Fruit fly (Drosophila melanogaster) whole organism, embryonic: ENCODE measurements around the gene nonA.

Source experiments
- Adf1 ChIP-seq: fragments of 200-800 bp; sonication (Bioruptor generic); IDR thresholded peaks from 2 replicates; pipeline ENCODE4 v1.3.6; 2022; ENCODE audit warnings: missing biosample characterization, missing genetic modification characterization
- CG11398 ChIP-seq: fragments of 200-800 bp; sonication (Bioruptor generic); optimal IDR thresholded peaks from 2 replicates; lab custom pipeline; 2016; ENCODE audit warnings: missing biosample characterization, missing genetic modification characterization
- CG11696 ChIP-seq: fragments of 200-800 bp; sonication (Bioruptor generic); IDR thresholded peaks from 2 replicates; pipeline ENCODE4 v1.3.6; 2022; ENCODE audit warnings: missing biosample characterization, missing genetic modification characterization
- CG12104 ChIP-seq: fragments of 200-800 bp; sonication (Bioruptor generic); optimal IDR thresholded peaks from 3 replicates; lab custom pipeline; 2016; ENCODE audit warnings: missing biosample characterization, missing genetic modification characterization
- CG12219 ChIP-seq: fragments of 200-800 bp; sonication (Bioruptor generic); optimal IDR thresholded peaks from 3 replicates; lab custom pipeline; 2018; ENCODE audit warnings: missing biosample characterization, mild to moderate bottlenecking, missing genetic modification characterization
- CG14050 ChIP-seq: fragments of 200-800 bp; sonication (Bioruptor generic); IDR thresholded peaks from 3 replicates; pipeline ENCODE4 v1.3.6; 2022; ENCODE audit warnings: missing biosample characterization, missing genetic modification characterization
- CG15269 ChIP-seq: fragments of 200-800 bp; sonication (Bioruptor generic); optimal IDR thresholded peaks from 2 replicates; lab custom pipeline; 2018; ENCODE audit warnings: missing biosample characterization, mild to moderate bottlenecking, missing genetic modification characterization, moderate library complexity
- CG17912 ChIP-seq: fragments of 200-800 bp; sonication (Bioruptor generic); optimal IDR thresholded peaks from 2 replicates; lab custom pipeline; 2018; ENCODE audit warnings: missing biosample characterization, mild to moderate bottlenecking, missing genetic modification characterization
- CG2202 ChIP-seq: fragments of 200-800 bp; sonication (Bioruptor generic); optimal IDR thresholded peaks from 2 replicates; lab custom pipeline; 2018; ENCODE audit warnings: missing biosample characterization, mild to moderate bottlenecking, missing genetic modification characterization
- CG2875 ChIP-seq: fragments of 200-800 bp; sonication (Bioruptor generic); optimal IDR thresholded peaks from 2 replicates; lab custom pipeline; 2017; ENCODE audit warnings: missing biosample characterization, mild to moderate bottlenecking, missing genetic modification characterization, missing genetic modification reagents
- CG3163 ChIP-seq: fragments of 200-800 bp; sonication (Bioruptor generic); optimal IDR thresholded peaks from 3 replicates; lab custom pipeline; 2016; ENCODE audit warnings: missing biosample characterization, missing genetic modification characterization
- CG32532 ChIP-seq: fragments of 200-800 bp; sonication (Bioruptor generic); IDR thresholded peaks from 2 replicates; pipeline ENCODE4 v1.3.6; 2022; ENCODE audit warnings: missing biosample characterization, missing genetic modification characterization
- CG34422 ChIP-seq: fragments of 200-800 bp; sonication (Bioruptor generic); IDR thresholded peaks from 3 replicates; pipeline ENCODE4 v1.3.6; 2022; ENCODE audit warnings: missing biosample characterization, missing genetic modification characterization
- CG3847 ChIP-seq: fragments of 200-800 bp; sonication (Bioruptor generic); IDR thresholded peaks from 2 replicates; pipeline ENCODE4 v1.3.6; 2022; ENCODE audit warnings: missing biosample characterization, missing genetic modification characterization
- CG3995 ChIP-seq: fragments of 200-800 bp; sonication (Bioruptor generic); optimal IDR thresholded peaks from 3 replicates; lab custom pipeline; 2016; ENCODE audit warnings: missing biosample characterization, missing genetic modification characterization
- CG4404 ChIP-seq: fragments of 200-800 bp; sonication (Bioruptor generic); IDR thresholded peaks from 2 replicates; pipeline ENCODE4 v1.3.6; 2022; ENCODE audit warnings: missing biosample characterization, missing genetic modification characterization
- CG7987 ChIP-seq: fragments of 200-800 bp; sonication (Bioruptor generic); optimal IDR thresholded peaks from 2 replicates; lab custom pipeline; 2018; ENCODE audit warnings: missing biosample characterization, mild to moderate bottlenecking, missing genetic modification characterization, moderate library complexity
- CG8765 ChIP-seq: fragments of 200-800 bp; sonication (Bioruptor generic); IDR thresholded peaks from 2 replicates; pipeline ENCODE4 v1.3.6; 2022; ENCODE audit warnings: missing biosample characterization, missing genetic modification characterization
- CG9437 ChIP-seq: fragments of 200-800 bp; sonication (Bioruptor generic); optimal IDR thresholded peaks from 2 replicates; lab custom pipeline; 2018; ENCODE audit warnings: missing biosample characterization, mild to moderate bottlenecking, missing genetic modification characterization
- CG9727 ChIP-seq: fragments of 200-800 bp; sonication (Bioruptor generic); optimal IDR thresholded peaks from 3 replicates; lab custom pipeline; 2017; ENCODE audit warnings: missing biosample characterization, mild to moderate bottlenecking, missing genetic modification characterization
- CkIIα-i1 ChIP-seq: fragments of 200-800 bp; sonication (Bioruptor generic); IDR thresholded peaks from 2 replicates; pipeline ENCODE4 v1.3.6; 2022; ENCODE audit warnings: missing biosample characterization, missing genetic modification characterization
- ERR ChIP-seq: fragments of 200-800 bp; sonication (Bioruptor generic); optimal IDR thresholded peaks from 2 replicates; lab custom pipeline; 2016; ENCODE audit warnings: missing biosample characterization, missing genetic modification characterization
- Ets97D ChIP-seq: fragments of 200-800 bp; sonication (Bioruptor generic); optimal IDR thresholded peaks from 3 replicates; lab custom pipeline; 2016; ENCODE audit warnings: missing biosample characterization, missing genetic modification characterization
- HLH4C ChIP-seq: fragments of 200-800 bp; sonication (Bioruptor generic); IDR thresholded peaks from 3 replicates; pipeline ENCODE4 v1.3.6; 2022; ENCODE audit warnings: missing biosample characterization, missing genetic modification characterization; ENCODE audit not compliant: partially characterized antibody
- HmgZ ChIP-seq: fragments of 200-800 bp; sonication (Bioruptor generic); optimal IDR thresholded peaks from 2 replicates; lab custom pipeline; 2018; ENCODE audit warnings: missing biosample characterization, mild to moderate bottlenecking, missing genetic modification characterization
- Jarid2 ChIP-seq: fragments of 200-800 bp; sonication (Bioruptor generic); optimal IDR thresholded peaks from 3 replicates; lab custom pipeline; 2017; ENCODE audit warnings: mild to moderate bottlenecking, missing biosample characterization, missing genetic modification reagents, missing genetic modification characterization
- MTF-1 ChIP-seq: fragments of 200-800 bp; sonication (Bioruptor generic); optimal IDR thresholded peaks from 2 replicates; lab custom pipeline; 2018; ENCODE audit warnings: missing biosample characterization, mild to moderate bottlenecking, missing genetic modification characterization, borderline replicate concordance
- NK7.1 ChIP-seq: fragments of 200-800 bp; sonication (Bioruptor generic); optimal IDR thresholded peaks from 3 replicates; lab custom pipeline; 2016; ENCODE audit warnings: missing biosample characterization, missing genetic modification characterization
- Nf-YA ChIP-seq: fragments of 200-800 bp; sonication (Bioruptor generic); IDR thresholded peaks from 2 replicates; pipeline ENCODE4 v1.3.6; 2022; ENCODE audit warnings: missing biosample characterization, missing genetic modification characterization
- Optix ChIP-seq: fragments of 200-800 bp; sonication (Bioruptor generic); IDR thresholded peaks from 3 replicates; pipeline ENCODE4 v1.3.6; 2022; ENCODE audit warnings: missing biosample characterization, missing genetic modification characterization
- Stat92E ChIP-seq, 3 experiments: fragments of >200 bp in 2 of 3; fragments of 200-800 bp in 1 of 3; sonication (Bioruptor generic) in 1 of 3; optimal IDR thresholded peaks; 2 replicates each; lab custom pipeline; 2017 to 2019; ENCODE audit warnings: missing biosample characterization in 3 of 3, missing genetic modification characterization in 3 of 3, mild to moderate bottlenecking in 1 of 3, moderate library complexity in 1 of 3
- TFAM ChIP-seq: fragments of 200-800 bp; sonication (Bioruptor generic); optimal IDR thresholded peaks from 2 replicates; lab custom pipeline; 2017; ENCODE audit warnings: missing biosample characterization, missing genetic modification characterization, inconsistent platforms
- Xbp1 ChIP-seq: fragments of 200-800 bp; sonication (Bioruptor generic); optimal IDR thresholded peaks from 3 replicates; lab custom pipeline; 2016; ENCODE audit warnings: missing biosample characterization, mild to moderate bottlenecking, missing genetic modification characterization
- YL-1 ChIP-seq: fragments of 200-800 bp; sonication (Bioruptor generic); optimal IDR thresholded peaks from 3 replicates; lab custom pipeline; 2017; ENCODE audit warnings: missing biosample characterization, mild to moderate bottlenecking, missing genetic modification characterization
- abd-A ChIP-seq: fragments of 200-800 bp; sonication (Bioruptor generic); optimal IDR thresholded peaks from 3 replicates; lab custom pipeline; 2019; ENCODE audit warnings: missing biosample characterization, mild to moderate bottlenecking, missing genetic modification characterization, moderate library complexity
- ap ChIP-seq: fragments of 200-800 bp; sonication (Bioruptor generic); IDR thresholded peaks from 2 replicates; pipeline ENCODE4 v1.3.6; 2022; ENCODE audit warnings: missing biosample characterization, missing genetic modification characterization
- cato ChIP-seq: fragments of 200-800 bp; sonication (Bioruptor generic); optimal IDR thresholded peaks from 2 replicates; lab custom pipeline; 2016; ENCODE audit warnings: missing biosample characterization, missing genetic modification characterization, borderline replicate concordance
- ci ChIP-seq: fragments of 200-800 bp; sonication (Bioruptor generic); IDR thresholded peaks from 3 replicates; pipeline ENCODE4 v1.3.6; 2022; ENCODE audit warnings: missing biosample characterization, missing genetic modification characterization
- corto ChIP-seq: fragments of 200-800 bp; sonication (Bioruptor generic); optimal IDR thresholded peaks from 2 replicates; lab custom pipeline; 2016; ENCODE audit warnings: missing biosample characterization, mild to moderate bottlenecking, missing genetic modification characterization, moderate library complexity
- ems ChIP-seq: fragments of 200-800 bp; sonication (Bioruptor generic); optimal IDR thresholded peaks from 3 replicates; lab custom pipeline; 2016; ENCODE audit warnings: missing biosample characterization, missing genetic modification characterization
- fu2 ChIP-seq: fragments of 200-800 bp; sonication (Bioruptor generic); optimal IDR thresholded peaks from 2 replicates; lab custom pipeline; 2016; ENCODE audit warnings: missing biosample characterization, missing genetic modification characterization
- jigr1 ChIP-seq: fragments of 200-800 bp; sonication (Bioruptor generic); IDR thresholded peaks from 3 replicates; pipeline ENCODE4 v1.3.6; 2022; ENCODE audit warnings: missing biosample characterization, missing genetic modification characterization
- jumu ChIP-seq: fragments of 200-800 bp; sonication (Bioruptor generic); optimal IDR thresholded peaks from 3 replicates; lab custom pipeline; 2016; ENCODE audit warnings: missing biosample characterization, missing genetic modification characterization
- sens ChIP-seq: fragments of 200-800 bp; sonication (Bioruptor generic); peaks from one replicate; lab custom pipeline; 2016; ENCODE audit warnings: missing biosample characterization, missing genetic modification characterization
- shn ChIP-seq: fragments of 200-800 bp; sonication (Bioruptor generic); optimal IDR thresholded peaks from 3 replicates; lab custom pipeline; 2016; ENCODE audit warnings: missing biosample characterization, missing genetic modification characterization
- sna ChIP-seq: fragments of 200-800 bp; sonication (Bioruptor generic); IDR thresholded peaks from 2 replicates; pipeline ENCODE4 v1.3.6; 2022; ENCODE audit warnings: missing biosample characterization, missing genetic modification characterization; ENCODE audit not compliant: partially characterized antibody
- trh ChIP-seq: fragments of 200-800 bp; sonication (Bioruptor generic); optimal IDR thresholded peaks from 2 replicates; lab custom pipeline; 2016; ENCODE audit warnings: missing biosample characterization, missing genetic modification characterization
- tup ChIP-seq: fragments of 200-800 bp; sonication (Bioruptor generic); optimal IDR thresholded peaks from 2 replicates; lab custom pipeline; 2016; ENCODE audit warnings: missing biosample characterization, mild to moderate bottlenecking, missing genetic modification characterization, moderate library complexity
- unpg ChIP-seq: fragments of 200-800 bp; sonication (Bioruptor generic); optimal IDR thresholded peaks from 3 replicates; lab custom pipeline; 2018; ENCODE audit warnings: missing biosample characterization, mild to moderate bottlenecking, missing genetic modification characterization, moderate library complexity
- z ChIP-seq: fragments of 200-800 bp; sonication (Bioruptor generic); IDR thresholded peaks from 3 replicates; pipeline ENCODE4 v1.3.6; 2022; ENCODE audit warnings: missing biosample characterization, missing genetic modification characterization

The nonA gene

DNA sequence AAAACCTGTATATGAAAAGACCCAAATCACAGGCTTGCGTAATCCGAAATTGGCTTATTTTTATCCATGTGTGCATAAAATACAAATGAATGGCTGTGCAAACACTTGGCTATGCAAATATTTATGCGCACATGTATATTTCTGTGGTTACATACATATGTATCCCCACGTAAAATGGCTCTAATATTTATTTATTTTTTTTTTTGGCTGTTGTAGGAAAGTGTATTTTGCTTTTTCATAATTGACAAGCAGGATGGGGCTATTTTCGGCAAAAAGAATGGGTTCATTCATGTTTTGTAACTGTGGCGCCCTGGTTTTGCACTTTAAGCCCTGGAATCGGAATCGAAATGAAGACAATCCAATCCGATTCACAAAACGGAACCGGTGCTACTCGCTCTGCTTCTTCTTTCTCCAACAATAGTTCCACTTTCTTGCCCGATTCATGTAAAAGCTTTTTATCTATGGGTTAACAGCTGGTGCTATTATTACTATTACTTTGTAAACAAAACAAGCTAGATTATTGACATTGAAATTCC, 26.2 kb upstream of the nonA start (continued):
- TF ChIP-seq Ets97D (GFP tag; lab: Kevin White, UChicago) (peak; percentile 39), sna (GFP tag; lab: Robert Waterston, UW) (no peak), Xbp1 (GFP tag; lab: Kevin White, UChicago) (peak; percentile 79), Nf-YA (GFP tag; lab: Robert Waterston, UW) (peak; percentile 54; the same call in 1 of the 2 replicates), shn (GFP tag; lab: Kevin White, UChicago) (peak; percentile 63), Adf1 (GFP tag; lab: Robert Waterston, UW) (peak; percentile 22; the same call in 1 of the 2 replicates), CG3995 (GFP tag; lab: Kevin White, UChicago) (peak; percentile 7), ci (GFP tag; lab: Robert Waterston, UW) (peak; percentile 90), tup (GFP tag; lab: Kevin White, UChicago) (peak; percentile 73), CG11696 (peak; percentile 64; the same call in 1 of the 2 replicates), HLH4C (GFP tag; lab: Robert Waterston, UW) (no peak), abd-A (tag; lab: Kevin White, UChicago) (no peak), jigr1 (no peak; the same call in 1 of the 3 replicates), Stat92E (GFP tag; optimal IDR thresholded peaks at IDR 0.05; lab: Kevin White, UChicago) (no peak), CG14050 (GFP tag; lab: Robert Waterston, UW) (peak; percentile 55; the same call in 2 of the 3 replicates), ap (GFP tag; lab: Robert Waterston, UW) (peak; percentile 63), CG3847 (GFP tag; lab: Robert Waterston, UW) (peak; percentile 65), cato (GFP tag; lab: Kevin White, UChicago) (no peak), CG3163 (GFP tag; lab: Kevin White, UChicago) (peak; percentile 48), CG11398 (GFP tag; lab: Kevin White, UChicago) (peak; percentile 53), fu2 (GFP tag; lab: Kevin White, UChicago) (peak; percentile 60), CG9437 (GFP tag; lab: Kevin White, UChicago) (peak; percentile 63), CG15269 (tag; lab: Kevin White, UChicago) (peak; percentile 73), CkIIα-i1 (GFP tag; lab: Robert Waterston, UW) (no peak), CG8765 (peak; percentile 47; the same call in 1 of the 2 replicates), CG2875 (GFP tag; lab: Kevin White, UChicago) (peak; percentile 59), CG7987 (GFP tag; lab: Kevin White, UChicago) (peak; percentile 38), CG2202 (peak; percentile 17), ERR (peak; percentile 58), CG32532 (GFP tag; lab: Robert Waterston, UW) (peak; percentile 87), CG12219 (GFP tag; lab: Kevin White, UChicago) (peak; percentile 48), YL-1 (GFP tag; lab: Kevin White, UChicago) (no peak), jumu (GFP tag; lab: Kevin White, UChicago) (peak; percentile 47), ems (GFP tag; lab: Kevin White, UChicago) (peak; percentile 71), CG34422 (GFP tag; lab: Robert Waterston, UW) (peak; percentile 84), Jarid2 (GFP tag; lab: Kevin White, UChicago) (no peak), sens (peak; percentile 95), CG4404 (peak; percentile 42; the same call in 1 of the 2 replicates), NK7.1 (GFP tag; lab: Kevin White, UChicago) (peak; percentile 22), Optix (GFP tag; lab: Robert Waterston, UW) (peak; percentile 62; the same call in 1 of the 3 replicates), CG12104 (GFP tag; lab: Kevin White, UChicago) (peak; percentile 73), unpg (GFP tag; lab: Kevin White, UChicago) (peak; percentile 70), CG9727 (GFP tag; lab: Kevin White, UChicago) (peak; percentile 62), HmgZ (peak; percentile 53), MTF-1 (peak; percentile 12), trh (peak; percentile 52), corto (GFP tag; lab: Kevin White, UChicago) (no peak), TFAM (GFP tag; lab: Kevin White, UChicago) (no peak), CG17912 (GFP tag; lab: Kevin White, UChicago) (no peak), z (GFP tag; lab: Robert Waterston, UW) (0 out of 3 replicates have a peak, but pooled peaks have one; percentile 40)
